Fruit fly (Drosophila melanogaster) S2 (cell line): ENCODE measurements around the gene spd-2.

Experiments used
- CG8478 ChIP-seq: fragments of >200 bp; optimal IDR thresholded peaks from 2 replicates; lab custom pipeline; 2018
- CTCF ChIP-seq, 2 experiments: fragments of >200 bp; optimal IDR thresholded peaks; 2 replicates each; lab custom pipeline; 2018

Gene spd-2

DNA sequence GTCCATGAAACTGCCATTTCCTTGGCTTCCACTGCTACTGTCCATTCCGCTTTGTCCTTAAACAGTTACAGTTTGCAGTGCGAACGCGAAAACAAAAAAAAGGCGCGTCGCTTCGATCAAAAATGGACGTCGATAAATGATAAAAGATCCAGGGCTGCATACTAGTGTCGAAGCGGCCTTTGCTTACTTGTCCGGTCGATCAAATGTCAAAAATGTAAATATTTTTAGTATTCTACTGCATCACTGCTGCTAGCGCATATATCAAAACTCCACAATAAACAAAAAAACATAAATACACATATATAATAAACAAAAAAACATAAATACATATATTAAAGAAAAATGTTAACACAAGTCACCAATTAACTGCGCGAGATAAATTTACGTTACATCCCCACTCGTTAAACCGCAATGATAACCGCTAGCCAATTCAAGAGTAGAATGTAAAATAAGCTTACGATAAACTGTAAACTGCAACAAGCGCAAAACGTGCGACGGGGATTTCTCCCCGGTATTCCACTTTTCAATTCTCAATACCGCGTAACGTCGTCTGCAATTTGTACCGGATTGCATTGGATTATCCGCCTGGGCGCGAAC is at the start of gene spd-2, which contains the start of gene Apl:
Gene spd-2, minus strand, starts transcription at position 93 of the 597 bp plus-strand sequence.
Gene Apl, plus strand, starts transcription at position 260 of the 597 bp plus-strand sequence.
- no peak for TF ChIP-seq CG8478
- no peak for TF ChIP-seq CTCF (optimal IDR thresholded peaks at IDR 0.05; lab: Kevin White, UChicago)

DNA sequence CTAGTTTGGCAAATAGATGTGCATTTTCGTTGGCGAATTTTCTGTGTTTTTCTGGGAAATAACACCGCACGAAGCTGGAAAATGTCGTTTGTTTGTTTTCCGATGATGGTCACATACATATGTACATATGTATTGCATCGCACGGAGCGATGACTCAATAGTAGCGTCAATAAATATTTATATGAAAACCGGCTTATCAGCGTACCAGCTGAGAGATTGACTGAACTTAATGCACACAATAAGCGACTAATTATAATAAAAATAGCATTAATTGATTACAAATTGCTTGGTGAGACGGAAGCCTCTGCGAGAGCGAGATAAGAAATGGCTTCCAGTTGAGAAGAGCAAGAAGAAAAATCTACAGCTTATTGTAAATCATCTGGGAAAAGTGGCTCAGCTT is 49.7 kb upstream of the spd-2 start:
- TF ChIP-seq CTCF (optimal IDR thresholded peaks at IDR 0.05; lab: Kevin White, UChicago) (no peak), CG8478 (no peak)

DNA sequence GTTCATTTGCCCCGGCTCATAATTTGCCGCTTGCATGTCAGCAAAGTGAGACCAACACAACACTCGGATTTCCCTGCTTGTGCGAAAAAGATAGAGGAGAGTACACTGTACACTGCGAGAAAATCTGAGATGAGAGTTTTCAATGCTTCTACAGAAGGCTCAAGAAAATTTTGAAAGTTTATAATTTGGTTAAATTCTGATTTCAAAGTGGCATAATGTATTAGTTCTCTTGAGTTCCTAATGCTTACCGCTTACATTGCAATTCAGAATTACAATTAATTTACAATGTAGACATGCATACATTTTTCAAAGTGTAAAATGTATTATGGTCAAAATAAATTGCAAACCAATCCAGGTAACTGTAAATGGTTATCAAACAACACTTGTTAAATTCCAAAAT is 48.1 kb upstream of the spd-2 start:
- TF ChIP-seq CTCF (optimal IDR thresholded peaks at IDR 0.05; lab: Kevin White, UChicago) (no peak), CG8478 (no peak)

DNA sequence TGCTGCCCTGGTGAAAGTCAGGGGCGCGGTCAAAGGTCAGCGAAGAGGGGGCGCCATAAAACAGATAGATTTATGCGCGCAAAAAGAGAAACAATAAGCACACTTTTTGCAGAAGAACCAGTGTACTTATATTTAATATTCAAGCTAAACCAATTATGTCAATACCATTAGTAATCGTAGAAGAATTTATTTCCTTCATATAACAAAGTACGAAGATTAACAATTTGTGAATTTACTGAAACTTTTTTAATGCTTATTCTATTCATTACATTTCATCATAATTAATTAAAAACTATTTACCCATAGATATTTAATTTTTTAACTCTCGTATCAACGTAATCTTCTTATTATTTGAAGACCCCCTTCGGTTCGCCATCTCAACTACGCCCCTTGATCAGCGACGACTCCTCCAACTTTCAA is 47.3 kb upstream of the spd-2 start:
- TF ChIP-seq CTCF (optimal IDR thresholded peaks at IDR 0.05; lab: Kevin White, UChicago) (no peak), CG8478 (no peak)

DNA sequence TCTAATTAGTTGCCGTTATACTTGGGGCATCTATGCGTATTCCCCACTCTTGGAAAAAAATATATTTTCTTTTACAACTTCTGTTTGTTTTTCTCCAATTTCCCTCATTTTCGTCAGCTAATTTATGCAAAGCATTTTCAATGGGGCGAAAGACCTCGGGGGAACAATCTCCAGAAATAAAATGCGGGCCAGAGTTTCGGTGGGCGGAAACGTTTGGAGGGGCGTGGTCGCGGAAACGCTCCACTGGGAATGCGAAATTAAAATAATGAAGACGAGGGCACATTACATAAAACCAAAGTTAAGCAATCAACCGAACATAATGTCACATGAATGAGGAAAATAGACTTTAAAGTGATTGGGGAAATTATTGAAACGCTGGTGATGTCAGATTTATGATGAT is 46.3 kb upstream of the spd-2 start:
- TF ChIP-seq CTCF (optimal IDR thresholded peaks at IDR 0.05; lab: Kevin White, UChicago) (no peak), CG8478 (no peak)

DNA sequence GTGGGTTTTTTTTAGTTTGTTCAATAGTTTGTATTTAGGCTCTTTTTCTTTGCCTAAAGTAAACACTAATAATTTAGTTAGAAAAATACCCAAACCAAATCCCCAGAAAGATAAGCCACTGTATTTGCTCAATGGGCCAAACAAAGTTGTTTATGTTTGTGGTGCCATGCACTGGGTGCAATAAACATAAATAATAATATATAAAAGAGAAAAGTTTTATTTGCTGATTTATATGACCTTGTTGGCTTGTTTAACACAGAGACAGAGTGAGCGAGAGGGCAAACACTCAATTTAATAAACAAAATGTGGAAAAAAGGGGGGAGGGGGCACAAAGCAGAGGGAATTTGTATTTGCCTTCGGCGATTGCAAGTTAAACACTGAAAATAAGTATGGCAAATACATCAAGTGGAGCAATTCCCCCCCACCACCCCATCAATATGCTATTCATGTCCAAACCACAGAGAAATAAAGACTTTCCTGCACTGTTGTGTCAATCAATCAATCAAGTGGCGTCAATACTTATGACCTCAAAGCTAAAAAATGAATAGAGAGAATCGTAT is 45.8 kb upstream of the spd-2 start:
- no peak for TF ChIP-seq CTCF (optimal IDR thresholded peaks at IDR 0.05; lab: Kevin White, UChicago)
- no peak for TF ChIP-seq CG8478

DNA sequence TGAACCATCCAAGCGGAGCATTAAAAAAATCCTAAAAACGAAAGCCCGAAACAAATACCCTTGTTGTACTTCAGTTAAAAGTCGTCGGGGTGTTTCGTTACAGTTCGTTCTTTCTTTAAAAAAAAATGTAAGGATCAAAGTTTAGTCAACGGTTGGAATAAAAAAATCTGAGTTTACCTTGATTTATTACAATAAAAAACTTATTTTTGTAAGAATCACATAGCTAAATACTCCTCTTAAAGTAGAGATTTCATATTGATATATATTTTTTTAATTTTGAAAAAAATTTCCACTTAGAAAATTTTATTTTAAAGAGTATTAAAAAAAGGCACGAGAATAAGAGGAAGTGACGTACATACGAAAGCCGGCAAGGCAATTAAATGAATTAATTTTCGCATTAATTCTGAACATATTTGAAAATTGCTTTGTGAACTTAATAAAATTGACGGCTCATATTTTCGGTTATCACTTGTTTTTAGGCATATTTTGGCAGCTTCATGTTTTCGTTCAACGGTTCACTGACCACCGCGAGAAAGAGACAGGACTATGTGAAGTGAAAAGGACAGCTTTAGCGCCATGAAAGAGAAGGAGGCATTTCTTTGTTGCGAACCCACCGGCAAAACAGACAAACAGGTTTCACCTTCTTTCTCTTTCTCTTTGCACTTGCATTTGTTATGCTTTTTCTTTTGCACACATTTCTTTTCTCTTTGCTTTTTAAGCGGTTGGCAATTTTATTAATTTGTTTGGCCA is 44.0 kb upstream of the spd-2 start:
- TF ChIP-seq CTCF (optimal IDR thresholded peaks at IDR 0.05; lab: Kevin White, UChicago) (no peak), CG8478 (no peak)

DNA sequence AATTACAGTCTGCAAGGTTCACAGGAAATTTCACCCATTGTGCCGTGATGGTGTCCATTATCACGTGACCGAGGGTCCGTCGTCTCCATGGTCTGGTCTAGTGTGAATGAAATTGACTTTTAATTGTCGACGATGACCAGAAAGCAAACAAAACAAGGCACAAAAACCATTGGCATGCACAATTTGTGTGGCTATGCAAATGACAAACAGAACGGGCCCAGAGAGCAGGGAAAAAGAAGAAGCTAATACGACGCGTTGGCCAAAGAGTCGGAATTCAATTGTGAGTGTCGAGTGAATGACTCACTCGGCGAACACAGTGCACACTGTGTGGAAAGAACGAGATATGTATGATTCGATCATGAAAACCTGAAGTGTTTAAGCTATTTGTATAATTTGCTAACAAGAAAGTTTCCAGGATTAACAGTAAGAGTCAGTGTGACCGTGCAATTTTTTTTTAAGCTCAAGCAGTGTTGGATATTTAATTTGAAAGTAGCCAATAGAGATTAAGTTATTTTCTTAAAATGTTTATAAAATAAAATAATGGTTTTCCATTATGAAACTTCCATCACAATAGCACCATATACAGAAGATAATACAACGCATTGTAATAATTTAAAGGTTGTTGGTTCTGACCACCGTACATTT is 40.9 kb upstream of the spd-2 start:
- TF ChIP-seq CTCF (optimal IDR thresholded peaks at IDR 0.05; lab: Kevin White, UChicago) (no peak), CG8478 (no peak)

DNA sequence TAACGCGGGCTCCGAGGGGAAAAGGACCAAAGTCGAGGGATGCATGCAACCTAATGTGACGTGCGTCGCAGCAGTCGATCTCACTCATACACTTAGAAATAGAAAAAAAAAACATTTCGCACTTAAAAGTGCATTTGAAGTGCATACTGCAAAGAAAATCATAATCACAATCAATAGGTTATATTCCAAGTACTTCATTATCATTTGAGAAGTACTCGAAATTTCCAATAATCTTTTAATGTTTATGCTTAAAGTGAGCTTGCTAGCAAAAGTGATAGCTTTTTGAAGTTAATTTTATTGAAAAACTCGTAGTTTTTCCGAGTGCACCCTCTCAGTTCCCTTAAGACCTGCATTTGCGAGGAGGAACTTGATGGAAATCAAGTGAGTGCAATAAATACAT is 39.7 kb upstream of the spd-2 start:
- TF ChIP-seq CTCF (optimal IDR thresholded peaks at IDR 0.05; lab: Kevin White, UChicago) (no peak), CG8478 (no peak)

DNA sequence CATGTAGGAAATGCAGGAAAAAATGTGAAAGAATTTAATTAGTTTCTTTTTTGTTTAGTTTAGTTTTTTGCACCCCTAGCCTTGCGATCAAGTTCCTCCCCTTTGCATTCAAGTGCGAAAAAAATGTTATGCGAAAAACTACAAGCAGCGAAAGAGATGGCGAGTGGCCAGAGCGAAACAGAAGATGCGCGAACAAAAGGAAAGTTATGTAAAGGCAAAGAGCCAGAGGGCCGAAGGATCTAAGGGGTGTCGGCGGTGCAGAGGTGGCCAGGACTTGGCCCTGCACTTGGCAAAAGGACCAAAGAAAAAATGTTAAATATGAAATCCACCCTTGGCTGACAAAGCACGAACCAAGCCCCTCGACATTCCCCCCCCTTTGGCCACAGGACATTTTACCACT is 39.3 kb upstream of the spd-2 start:
- TF ChIP-seq CG8478 (no peak), CTCF (optimal IDR thresholded peaks at IDR 0.05; lab: Kevin White, UChicago) (no peak)

DNA sequence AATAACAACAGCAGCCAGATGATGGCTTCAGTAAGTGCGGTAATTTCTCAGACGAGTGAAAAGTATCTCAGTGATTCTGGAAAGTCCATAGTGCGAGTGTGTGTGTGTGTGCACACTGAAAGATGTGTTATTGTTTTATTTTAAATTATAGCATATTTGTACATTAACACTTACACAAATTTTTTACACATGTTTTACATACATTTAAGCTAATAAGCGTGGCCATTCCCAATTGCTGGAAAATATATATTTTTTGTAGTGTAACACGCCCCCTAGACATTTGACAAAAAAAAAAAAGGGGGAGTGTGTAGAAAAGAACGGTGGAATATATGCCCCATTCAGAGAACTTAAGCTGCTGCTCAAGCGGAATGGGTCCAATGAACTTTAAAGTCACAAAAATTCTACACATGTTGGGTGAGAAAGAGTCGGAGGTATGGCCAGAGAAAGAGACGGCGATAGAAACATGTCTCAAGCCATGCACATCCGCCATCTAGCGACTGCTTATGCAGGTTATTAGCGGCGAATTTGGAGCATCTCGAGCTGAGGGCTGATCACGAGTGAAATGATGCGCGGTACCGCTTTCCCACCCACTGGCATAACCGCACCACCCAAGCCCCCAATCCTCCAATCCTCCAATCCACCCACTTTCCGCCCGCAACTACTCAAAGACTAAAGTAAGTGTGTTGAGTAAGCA is 37.2 kb upstream of the spd-2 start:
- TF ChIP-seq CG8478 (no peak), CTCF (optimal IDR thresholded peaks at IDR 0.05; lab: Kevin White, UChicago) (peak; percentile 70 to 73)

DNA sequence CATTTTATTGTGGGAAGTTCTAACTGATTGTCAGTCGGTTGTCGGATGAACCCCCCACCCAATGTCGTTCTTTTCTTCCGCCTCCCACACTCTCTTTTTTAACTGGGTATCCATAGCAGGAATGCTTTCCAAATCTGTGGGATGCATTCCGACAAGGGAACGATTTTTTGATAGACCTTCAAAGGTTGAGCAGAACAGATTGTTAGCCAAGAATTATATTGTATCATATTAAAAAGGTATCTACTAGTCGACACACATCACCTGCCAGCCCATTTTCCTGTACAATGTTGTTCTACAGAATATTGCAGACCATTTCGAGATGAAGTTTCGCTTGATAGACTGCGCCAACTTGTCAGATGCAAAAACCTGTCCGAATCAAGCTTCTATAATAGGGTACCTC is 35.0 kb upstream of the spd-2 start:
- TF ChIP-seq CTCF (optimal IDR thresholded peaks at IDR 0.05; lab: Kevin White, UChicago): no peak
- TF ChIP-seq CG8478: no peak

DNA sequence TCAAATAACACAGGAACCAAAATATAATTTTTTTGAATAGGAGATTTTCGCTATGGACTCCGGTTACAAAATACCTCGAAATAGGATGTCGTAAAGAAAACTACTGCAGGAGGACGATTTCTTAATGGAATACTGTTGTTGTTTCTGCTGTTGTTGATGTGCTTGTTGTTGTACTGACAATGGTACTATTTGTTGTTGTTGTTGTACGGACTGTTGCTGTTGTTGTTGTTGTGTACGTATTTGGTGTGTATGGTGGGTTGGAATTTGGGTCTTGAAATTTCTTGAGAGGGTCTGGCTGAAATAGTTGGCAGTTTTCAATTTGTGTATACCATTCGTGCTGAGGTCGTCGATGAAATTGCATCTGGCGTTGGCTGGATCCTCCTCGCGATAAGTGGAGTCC is 31.4 kb upstream of the spd-2 start:
- no peak for TF ChIP-seq CTCF (optimal IDR thresholded peaks at IDR 0.05; lab: Kevin White, UChicago)

DNA sequence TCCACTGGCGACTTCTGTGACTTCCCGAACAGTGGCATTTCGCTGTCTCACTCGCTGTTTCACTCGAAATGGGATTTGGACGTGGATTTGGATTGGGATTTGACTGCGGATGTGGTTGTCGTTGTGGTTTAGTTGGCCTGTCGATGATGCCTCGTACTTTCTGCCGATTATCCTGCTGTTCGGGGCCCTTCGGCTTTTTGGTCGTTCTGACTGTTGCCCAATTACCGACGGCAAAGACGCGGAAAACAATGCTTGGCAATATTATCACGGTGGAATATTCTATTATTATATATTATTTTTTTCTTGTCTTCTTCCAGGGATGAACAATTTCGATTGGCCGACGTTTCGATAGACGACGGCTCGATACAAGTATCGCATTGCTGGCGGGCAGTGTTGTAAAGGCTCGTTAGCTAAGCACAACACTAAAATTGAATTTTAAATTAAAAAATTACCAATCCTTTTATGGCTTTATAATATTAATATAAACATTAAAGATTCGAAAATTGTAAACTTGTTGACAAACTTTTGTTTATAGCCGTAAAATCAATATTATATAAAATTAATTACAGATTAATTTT is 20.4 kb upstream of the spd-2 start, which contains the start of gene Mo25:
Gene Mo25, minus strand, starts transcription at position 341 of the 578 bp plus-strand sequence.
- TF ChIP-seq CG8478: no peak
- TF ChIP-seq CTCF (optimal IDR thresholded peaks at IDR 0.05; lab: Kevin White, UChicago): no peak

DNA sequence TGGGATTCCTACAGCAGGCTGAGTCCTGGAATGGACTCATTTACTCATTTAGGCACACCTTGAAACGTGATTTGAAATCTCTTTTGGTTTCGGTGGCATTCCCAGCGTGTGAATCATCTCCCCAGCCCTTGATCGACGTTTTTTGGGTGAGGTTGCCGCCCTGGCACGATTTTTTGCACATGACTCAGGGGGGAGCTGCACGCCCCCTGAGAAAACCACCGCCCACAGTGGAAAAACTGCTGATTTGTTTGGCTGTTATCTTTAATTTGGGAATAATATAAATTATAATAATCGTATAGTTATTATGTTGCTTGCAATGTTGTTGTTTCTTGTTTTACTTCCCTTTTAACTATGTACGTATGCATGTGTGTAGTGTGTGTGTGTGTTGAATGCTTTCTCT is 18.2 kb upstream of the spd-2 start:
- no peak for TF ChIP-seq CTCF (optimal IDR thresholded peaks at IDR 0.05; lab: Kevin White, UChicago)
- no peak for TF ChIP-seq CG8478
